Worm (Caenorhabditis elegans) whole organism, L4 larva: ENCODE results near the gene ilcr-1.

ENCODE experiments used
- Y48G9A.11 ChIP-seq: fragments of 200-800 bp; sonication (Bioruptor generic); IDR thresholded peaks from 2 replicates; pipeline ENCODE4 v1.3.6; 2022; ENCODE audit warnings: missing genetic modification reagents, missing genetic modification characterization, missing compliant biosample characterization
- cey-2 ChIP-seq: sonication (generic microtip); optimal IDR thresholded peaks from 3 replicates; lab custom pipeline; 2017; ENCODE audit warnings: missing genetic modification characterization, mild to moderate bottlenecking, missing compliant biosample characterization, antibody characterized with exemption, borderline replicate concordance; ENCODE audit not compliant: insufficient read depth
- hlh-30 ChIP-seq: sonication (generic microtip); optimal IDR thresholded peaks from 2 replicates; lab custom pipeline; 2017; ENCODE audit warnings: antibody characterized with exemption, mild to moderate bottlenecking, missing genetic modification characterization, missing compliant biosample characterization; ENCODE audit not compliant: insufficient read depth
- mxl-2 ChIP-seq: fragments of 200-800 bp; sonication (Bioruptor generic); conservative IDR thresholded peaks from 2 replicates; pipeline ENCODE4 v1.3.6; 2022; ENCODE audit warnings: missing genetic modification reagents, missing genetic modification characterization, missing compliant biosample characterization
- mxl-3 ChIP-seq: fragments of 200-800 bp; sonication (Bioruptor generic); optimal IDR thresholded peaks from 2 replicates; lab custom pipeline; 2018; ENCODE audit warnings: mild to moderate bottlenecking, missing genetic modification characterization, missing compliant biosample characterization

DNA sequence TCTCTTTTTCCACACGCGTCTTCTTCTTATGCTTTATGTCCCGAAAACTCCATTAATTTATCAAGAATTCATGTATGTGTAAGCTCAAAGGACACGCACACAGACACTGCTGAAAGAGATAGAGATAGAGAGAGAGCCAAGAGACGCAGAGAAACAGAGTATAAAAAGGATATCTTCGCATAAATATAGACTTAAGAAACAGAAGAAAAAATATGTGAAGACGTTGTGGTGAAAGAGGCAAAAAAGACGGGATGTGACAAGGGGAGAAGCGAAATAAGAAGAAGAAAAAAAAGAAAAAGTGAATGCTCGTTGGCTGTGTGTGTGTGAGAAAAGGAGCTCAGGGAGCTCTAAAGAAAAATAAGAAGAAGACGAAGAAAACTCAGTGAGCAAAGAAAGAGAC lies 15.5 kb upstream of the ilcr-1 start:
- TF ChIP-seq hlh-30 (tag; lab: Kevin White, UChicago) (peak; percentile 19), Y48G9A.11 (GFP tag; lab: Robert Waterston, UW) (no peak), mxl-3 (GFP tag; lab: Kevin White, UChicago) (no peak), cey-2 (tag; lab: Kevin White, UChicago) (no peak), mxl-2 (GFP tag; lab: Robert Waterston, UW) (no peak)
